Worm (Caenorhabditis elegans): ENCODE results near the gene mob-2.

mob-2 gene

ce11 chrX:13141440-13141839 is 28.4 kb downstream of the mob-2 start, which contains the start of gene F09A5.3 (continued):
- TF ChIP-seq mdl-1 (tag; optimal IDR thresholded peaks at IDR 0.05) (peak in 1 of 2 experiments; percentile 56), lir-3 (tag; optimal IDR thresholded peaks at IDR 0.05) (no peak), hlh-30 (tag; optimal IDR thresholded peaks at IDR 0.05; ENCODE audit: insufficient read depth) (peak; percentile 91), dve-1 (tag; optimal IDR thresholded peaks at IDR 0.05; ENCODE audit: insufficient read depth) (peak; percentile 14), lin-15B (tag; optimal IDR thresholded peaks at IDR 0.05) (no peak), cey-2 (tag; optimal IDR thresholded peaks at IDR 0.05; ENCODE audit: borderline replicate concordance, insufficient read depth) (no peak), dpl-1 (GFP tag; optimal IDR thresholded peaks at IDR 0.05) (no peak), sdz-12 (GFP tag; optimal IDR thresholded peaks at IDR 0.05) (no peak), ceh-82 (tag; optimal IDR thresholded peaks at IDR 0.05) (no peak), nhr-102 (tag; optimal IDR thresholded peaks at IDR 0.05) (no peak), nhr-42 (GFP tag; IDR thresholded peaks at IDR 0.05) (no peak), ceh-32 (tag; optimal IDR thresholded peaks at IDR 0.05; ENCODE audit: poor library complexity) (no peak), gei-8 (GFP tag; optimal IDR thresholded peaks at IDR 0.05) (no peak)

ce11 chrX:13139493-13139892 is 30.4 kb downstream of the mob-2 start, which contains the start of gene ttr-34:
ttr-34 (plus strand) TSS chrX:13139793.
- TF ChIP-seq dve-1 (tag; optimal IDR thresholded peaks at IDR 0.05; ENCODE audit: insufficient read depth) (peak; percentile 32), nhr-102 (tag; optimal IDR thresholded peaks at IDR 0.05) (no peak), unc-62 (GFP tag; optimal IDR thresholded peaks at IDR 0.05 in 1 of 2) (peak in 1 of 2 experiments; percentile 14), unc-62 (tag; optimal IDR thresholded peaks at IDR 0.05) (no peak)

ce11 chrX:13134807-13135206 is 35.1 kb downstream of the mob-2 start, which contains the start of gene F09A5.2:
F09A5.2 (plus strand) TSS chrX:13135107.
- TF ChIP-seq attf-4 (tag; optimal IDR thresholded peaks at IDR 0.05) (no peak), nhr-28 (tag; optimal IDR thresholded peaks at IDR 0.05) (no peak), jun-1 (tag; optimal IDR thresholded peaks at IDR 0.05) (no peak), F49E8.2 (tag; optimal IDR thresholded peaks at IDR 0.05; ENCODE audit: borderline replicate concordance) (no peak), vab-7 (GFP tag; IDR thresholded peaks at IDR 0.05) (no peak), pha-4 (GFP tag; IDR thresholded peaks at IDR 0.05) (no peak), pha-4 (tag; optimal IDR thresholded peaks at IDR 0.05) (no peak), spr-3 (GFP tag; optimal IDR thresholded peaks at IDR 0.05) (no peak), D1046.2 (GFP tag; IDR thresholded peaks at IDR 0.05) (no peak), aly-2 (tag; optimal IDR thresholded peaks at IDR 0.05) (no peak), sdz-12 (GFP tag; optimal IDR thresholded peaks at IDR 0.05) (no peak), Y5F2A.4 (GFP tag; optimal IDR thresholded peaks at IDR 0.05) (no peak), lin-38 (GFP tag; IDR thresholded peaks at IDR 0.05) (no peak), nhr-77 (tag; optimal IDR thresholded peaks at IDR 0.05) (no peak)

ce11 chrX:13129949-13130348 is 39.9 kb downstream of the mob-2 start, which contains the start of gene spin-3:
spin-3 (plus strand) TSS chrX:13130249.
- TF ChIP-seq tag-97 (GFP tag; IDR thresholded peaks at IDR 0.05) (no peak), nhr-42 (GFP tag; IDR thresholded peaks at IDR 0.05) (no peak), php-3 (GFP tag; IDR thresholded peaks at IDR 0.05) (0 out of 2 replicates have a peak, but pooled peaks have one; percentile 24), fos-1 (tag; optimal IDR thresholded peaks at IDR 0.05) (no peak), lim-7 (GFP tag; IDR thresholded peaks at IDR 0.05) (no peak), daf-16 (GFP tag; optimal IDR thresholded peaks at IDR 0.05) (no peak), daf-16 (tag; optimal IDR thresholded peaks at IDR 0.05) (peak; percentile 20), lsy-2 (tag; optimal IDR thresholded peaks at IDR 0.05) (no peak), dve-1 (tag; optimal IDR thresholded peaks at IDR 0.05; ENCODE audit: insufficient read depth) (peak; percentile 33), mep-1 (tag; optimal IDR thresholded peaks at IDR 0.05) (no peak), nhr-237 (tag; optimal IDR thresholded peaks at IDR 0.05) (no peak)

Data from whole organism, L4 larva.